Fruit fly (Drosophila melanogaster) whole organism, embryonic: ENCODE data around the gene CG7742.

ENCODE experiments used
- Atf-2 ChIP-seq: fragments of 200-800 bp; sonication (Bioruptor generic); optimal IDR thresholded peaks from 2 replicates; lab custom pipeline; 2016; ENCODE audit warnings: missing biosample characterization, missing genetic modification characterization
- CG10147 ChIP-seq: fragments of 200-800 bp; sonication (Bioruptor generic); optimal IDR thresholded peaks from 2 replicates; lab custom pipeline; 2019; ENCODE audit warnings: missing biosample characterization, mild to moderate bottlenecking, missing genetic modification characterization, moderate library complexity
- CG10565 ChIP-seq: fragments of 200-800 bp; sonication (Bioruptor generic); optimal IDR thresholded peaks from 3 replicates; lab custom pipeline; 2016; ENCODE audit warnings: missing biosample characterization, mild to moderate bottlenecking, missing genetic modification characterization
- CG12299 ChIP-seq: fragments of 200-800 bp; sonication (Bioruptor generic); optimal IDR thresholded peaks from 2 replicates; lab custom pipeline; 2018; ENCODE audit warnings: missing biosample characterization, mild to moderate bottlenecking, missing genetic modification characterization
- CG15073 ChIP-seq: fragments of 200-800 bp; sonication (Bioruptor generic); optimal IDR thresholded peaks from 2 replicates; lab custom pipeline; 2016; ENCODE audit warnings: missing biosample characterization, missing genetic modification characterization
- CG1602 ChIP-seq: fragments of 200-800 bp; sonication (Bioruptor generic); optimal IDR thresholded peaks from 3 replicates; lab custom pipeline; 2016; ENCODE audit warnings: missing biosample characterization, missing genetic modification characterization
- CG17328 ChIP-seq: fragments of 200-800 bp; sonication (Bioruptor generic); IDR thresholded peaks from 2 replicates; pipeline ENCODE4 v1.3.6; 2022; ENCODE audit warnings: missing biosample characterization, missing genetic modification characterization
- CG17568 ChIP-seq: fragments of 200-800 bp; sonication (Bioruptor generic); optimal IDR thresholded peaks from 2 replicates; lab custom pipeline; 2018; ENCODE audit warnings: missing biosample characterization, mild to moderate bottlenecking, missing genetic modification characterization, moderate library complexity
- CG18599 ChIP-seq: fragments of 200-800 bp; sonication (Bioruptor generic); optimal IDR thresholded peaks from 3 replicates; lab custom pipeline; 2017; ENCODE audit warnings: missing biosample characterization, missing genetic modification characterization, mild to moderate bottlenecking, moderate library complexity, missing genetic modification reagents
- CG18764 ChIP-seq: fragments of 200-800 bp; sonication (Bioruptor generic); optimal IDR thresholded peaks from 3 replicates; lab custom pipeline; 2016; ENCODE audit warnings: missing biosample characterization, missing genetic modification characterization
- CG2678 ChIP-seq: fragments of 200-800 bp; sonication (Bioruptor generic); optimal IDR thresholded peaks from 3 replicates; lab custom pipeline; 2019; ENCODE audit warnings: missing biosample characterization, mild to moderate bottlenecking, missing genetic modification characterization, moderate library complexity
- CG30431 ChIP-seq: fragments of 200-800 bp; sonication (Bioruptor generic); optimal IDR thresholded peaks from 2 replicates; lab custom pipeline; 2017; ENCODE audit warnings: missing biosample characterization, missing genetic modification characterization
- CG33557 ChIP-seq: fragments of 200-800 bp; sonication (Bioruptor generic); optimal IDR thresholded peaks from 2 replicates; lab custom pipeline; 2019; ENCODE audit warnings: missing biosample characterization, mild to moderate bottlenecking, missing genetic modification characterization, moderate library complexity
- CG3407 ChIP-seq: fragments of 200-800 bp; sonication (Bioruptor generic); optimal IDR thresholded peaks from 2 replicates; lab custom pipeline; 2018; ENCODE audit warnings: missing biosample characterization, mild to moderate bottlenecking, missing genetic modification characterization
- CG4282 ChIP-seq: fragments of 200-800 bp; sonication (Bioruptor generic); optimal IDR thresholded peaks from 2 replicates; lab custom pipeline; 2016; ENCODE audit warnings: missing biosample characterization, missing genetic modification characterization
- CG4730 ChIP-seq: fragments of 200-800 bp; sonication (Bioruptor generic); IDR thresholded peaks from 2 replicates; pipeline ENCODE4 v1.3.6; 2022; ENCODE audit warnings: missing biosample characterization, missing genetic modification characterization
- CG7745 ChIP-seq: fragments of 200-800 bp; sonication (Bioruptor generic); optimal IDR thresholded peaks from 2 replicates; lab custom pipeline; 2018; ENCODE audit warnings: missing biosample characterization, mild to moderate bottlenecking, missing genetic modification characterization, moderate library complexity
- CG9215 ChIP-seq: fragments of 200-800 bp; sonication (Bioruptor generic); IDR thresholded peaks from 2 replicates; pipeline ENCODE4 v1.3.6; 2022; ENCODE audit warnings: missing biosample characterization, missing genetic modification characterization
- CHES-1-like ChIP-seq: fragments of 200-800 bp; sonication (Bioruptor generic); optimal IDR thresholded peaks from 2 replicates; lab custom pipeline; 2016; ENCODE audit warnings: missing biosample characterization, missing genetic modification characterization
- D19B ChIP-seq: fragments of 200-800 bp; sonication (Bioruptor generic); optimal IDR thresholded peaks from 2 replicates; lab custom pipeline; 2017; ENCODE audit warnings: missing biosample characterization, mild to moderate bottlenecking, missing genetic modification characterization
- Dbx ChIP-seq: fragments of 200-800 bp; sonication (Bioruptor generic); IDR thresholded peaks from 3 replicates; pipeline ENCODE4 v1.3.6; 2022; ENCODE audit warnings: missing biosample characterization, missing genetic modification characterization
- Dp ChIP-seq: fragments of 200-800 bp; sonication (Bioruptor generic); optimal IDR thresholded peaks from 2 replicates; lab custom pipeline; 2018; ENCODE audit warnings: missing biosample characterization, mild to moderate bottlenecking, missing genetic modification characterization, moderate library complexity
- Drgx ChIP-seq: fragments of 200-800 bp; sonication (Bioruptor generic); IDR thresholded peaks from 2 replicates; pipeline ENCODE4 v1.3.6; 2022; ENCODE audit warnings: missing biosample characterization, missing genetic modification characterization
- E2f2 ChIP-seq: fragments of 200-800 bp; sonication (Bioruptor generic); IDR thresholded peaks from 2 replicates; pipeline ENCODE4 v1.3.6; 2022; ENCODE audit warnings: missing biosample characterization, missing genetic modification characterization
- Gsc ChIP-seq: fragments of 200-800 bp; sonication (Bioruptor generic); IDR thresholded peaks from 2 replicates; pipeline ENCODE4 v1.3.6; 2022; ENCODE audit warnings: missing biosample characterization, missing genetic modification characterization
- HLHmδ ChIP-seq: fragments of 200-800 bp; sonication (Bioruptor generic); optimal IDR thresholded peaks from 2 replicates; lab custom pipeline; 2018; ENCODE audit warnings: missing biosample characterization, mild to moderate bottlenecking, missing genetic modification characterization, moderate library complexity
- Hey ChIP-seq: fragments of 200-800 bp; sonication (Bioruptor generic); optimal IDR thresholded peaks from 3 replicates; lab custom pipeline; 2018; ENCODE audit warnings: missing biosample characterization, mild to moderate bottlenecking, missing genetic modification characterization
- Hr51 ChIP-seq, 2 experiments: fragments of 200-800 bp; sonication (Bioruptor generic); optimal IDR thresholded peaks; 2 replicates in 1 of 2; 3 replicates in 1 of 2; lab custom pipeline; 2016 to 2018; ENCODE audit warnings: missing biosample characterization in 2 of 2, missing genetic modification characterization in 2 of 2, mild to moderate bottlenecking in 1 of 2, moderate library complexity in 1 of 2
- Hsf ChIP-seq: fragments of 200-800 bp; sonication (Bioruptor generic); optimal IDR thresholded peaks from 3 replicates; lab custom pipeline; 2016; ENCODE audit warnings: missing biosample characterization, missing genetic modification characterization
- Lhr ChIP-seq: fragments of 200-800 bp; sonication (Bioruptor generic); optimal IDR thresholded peaks from 3 replicates; lab custom pipeline; 2017; ENCODE audit warnings: mild to moderate bottlenecking, missing biosample characterization, missing genetic modification reagents, missing genetic modification characterization
- Meics ChIP-seq: fragments of 200-800 bp; sonication (Bioruptor generic); optimal IDR thresholded peaks from 2 replicates; lab custom pipeline; 2017; ENCODE audit warnings: missing biosample characterization, mild to moderate bottlenecking, missing genetic modification characterization
- NK7.1 ChIP-seq: fragments of 200-800 bp; sonication (Bioruptor generic); optimal IDR thresholded peaks from 3 replicates; lab custom pipeline; 2016; ENCODE audit warnings: missing biosample characterization, missing genetic modification characterization
- Oaz ChIP-seq: fragments of 200-800 bp; sonication (Bioruptor generic); IDR thresholded peaks from 2 replicates; pipeline ENCODE4 v1.3.6; 2022; ENCODE audit warnings: missing biosample characterization, missing genetic modification characterization
- Rx ChIP-seq: fragments of 200-800 bp; sonication (Bioruptor generic); IDR thresholded peaks from 2 replicates; pipeline ENCODE4 v1.3.6; 2022; ENCODE audit warnings: missing biosample characterization, missing genetic modification characterization
- Side ChIP-seq: fragments of 200-800 bp; sonication (Bioruptor generic); optimal IDR thresholded peaks from 2 replicates; lab custom pipeline; 2016; ENCODE audit warnings: missing biosample characterization, missing genetic modification characterization
- az2 ChIP-seq: fragments of 200-800 bp; sonication (Bioruptor generic); optimal IDR thresholded peaks from 3 replicates; lab custom pipeline; 2016; ENCODE audit warnings: missing biosample characterization, missing genetic modification characterization
- dati ChIP-seq: fragments of 200-800 bp; sonication (Bioruptor generic); IDR thresholded peaks from 2 replicates; pipeline ENCODE4 v1.3.6; 2022; ENCODE audit warnings: missing biosample characterization, missing genetic modification characterization
- dysf ChIP-seq: fragments of 200-800 bp; sonication (Bioruptor generic); IDR thresholded peaks from 3 replicates; pipeline ENCODE4 v1.3.6; 2022; ENCODE audit warnings: missing biosample characterization, missing genetic modification characterization
- en ChIP-seq: fragments of 200-800 bp; sonication (Bioruptor generic); optimal IDR thresholded peaks from 2 replicates; lab custom pipeline; 2016; ENCODE audit warnings: missing biosample characterization, missing genetic modification characterization
- fd96Cb ChIP-seq: fragments of 200-800 bp; sonication (Bioruptor generic); optimal IDR thresholded peaks from 2 replicates; lab custom pipeline; 2018; ENCODE audit warnings: missing biosample characterization, mild to moderate bottlenecking, missing genetic modification characterization, moderate library complexity
- gce ChIP-seq: fragments of 200-800 bp; sonication (Bioruptor generic); IDR thresholded peaks from 3 replicates; pipeline ENCODE4 v1.3.6; 2022; ENCODE audit warnings: missing biosample characterization, missing genetic modification characterization
- grn ChIP-seq: fragments of 200-800 bp; sonication (Bioruptor generic); optimal IDR thresholded peaks from 3 replicates; lab custom pipeline; 2017; ENCODE audit warnings: missing biosample characterization, missing genetic modification characterization
- gro ChIP-seq: fragments of 200-800 bp; sonication (Bioruptor generic); optimal IDR thresholded peaks from 2 replicates; lab custom pipeline; 2016; ENCODE audit warnings: missing biosample characterization, missing genetic modification characterization
- kni ChIP-seq: fragments of 200-800 bp; sonication (Bioruptor generic); optimal IDR thresholded peaks from 3 replicates; lab custom pipeline; 2017; ENCODE audit warnings: mild to moderate bottlenecking, missing biosample characterization, missing genetic modification reagents, missing genetic modification characterization
- lab ChIP-seq: fragments of 200-800 bp; sonication (Bioruptor generic); optimal IDR thresholded peaks from 3 replicates; lab custom pipeline; 2017; ENCODE audit warnings: missing biosample characterization, missing genetic modification characterization, mild to moderate bottlenecking, moderate library complexity, missing genetic modification reagents
- lbe ChIP-seq: fragments of 200-800 bp; sonication (Bioruptor generic); optimal IDR thresholded peaks from 2 replicates; lab custom pipeline; 2016; ENCODE audit warnings: missing biosample characterization, mild to moderate bottlenecking, missing genetic modification characterization
- mirr ChIP-seq: fragments of 200-800 bp; sonication (Bioruptor generic); optimal IDR thresholded peaks from 3 replicates; lab custom pipeline; 2018; ENCODE audit warnings: missing biosample characterization, mild to moderate bottlenecking, missing genetic modification characterization
- peb ChIP-seq: fragments of 200-800 bp; sonication (Bioruptor generic); IDR thresholded peaks from 2 replicates; pipeline ENCODE4 v1.3.6; 2022; ENCODE audit warnings: missing biosample characterization, missing genetic modification characterization
- pnt ChIP-seq: fragments of 200-800 bp; sonication (Bioruptor generic); optimal IDR thresholded peaks from 3 replicates; lab custom pipeline; 2016; ENCODE audit warnings: missing biosample characterization, missing genetic modification characterization
- run ChIP-seq: fragments of 200-800 bp; sonication (Bioruptor generic); optimal IDR thresholded peaks from 3 replicates; lab custom pipeline; 2018; ENCODE audit warnings: missing biosample characterization, mild to moderate bottlenecking, missing genetic modification characterization
- toy ChIP-seq: fragments of 200-800 bp; sonication (Bioruptor generic); IDR thresholded peaks from 2 replicates; pipeline ENCODE4 v1.3.6; 2022; ENCODE audit warnings: missing biosample characterization, missing genetic modification characterization

The CG7742 gene

DNA sequence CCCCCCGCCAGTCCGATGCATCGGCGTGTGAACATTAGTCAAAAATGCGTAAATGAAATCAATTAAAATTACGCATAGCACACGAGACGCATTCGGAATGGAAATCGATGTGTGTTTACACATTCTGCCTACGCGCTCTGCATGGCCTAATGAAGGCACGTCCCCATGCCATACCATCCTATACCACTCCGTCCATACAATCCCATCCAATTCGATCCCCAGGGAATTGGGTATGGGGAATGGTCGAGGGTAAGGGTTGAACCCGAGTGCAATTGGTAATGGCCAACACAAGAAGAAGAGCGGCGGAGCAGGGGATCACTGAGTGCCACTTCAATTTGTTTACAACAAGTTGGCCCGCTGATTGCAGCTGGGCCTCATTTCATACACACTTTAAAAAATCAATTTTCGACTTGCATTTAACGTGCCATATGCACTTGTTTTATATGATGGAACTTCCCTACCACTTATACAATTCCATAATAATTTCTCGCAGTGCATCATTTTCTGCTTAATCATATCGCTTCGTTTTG, 30.5 kb upstream of the CG7742 start (continued):
- TF ChIP-seq kni (GFP tag; lab: Kevin White, UChicago) (peak; percentile 92), Drgx (GFP tag; lab: Robert Waterston, UW) (0 out of 2 replicates have a peak, but pooled peaks have one; percentile 16), Hey (tag; lab: Kevin White, UChicago) (no peak), pnt (GFP tag; lab: Kevin White, UChicago) (peak; percentile 54), CG7745 (tag; lab: Kevin White, UChicago) (no peak), CG33557 (GFP tag; lab: Kevin White, UChicago) (no peak), Dp (GFP tag; lab: Kevin White, UChicago) (no peak), Lhr (GFP tag; lab: Kevin White, UChicago) (peak; percentile 31), E2f2 (GFP tag; lab: Robert Waterston, UW) (no peak), NK7.1 (GFP tag; lab: Kevin White, UChicago) (no peak), run (tag; lab: Kevin White, UChicago) (no peak), grn (GFP tag; lab: Kevin White, UChicago) (no peak), CG17328 (GFP tag; lab: Robert Waterston, UW) (peak; percentile 68), CG4730 (GFP tag; lab: Robert Waterston, UW) (no peak), CG3407 (peak; percentile 9), CG10565 (GFP tag; lab: Kevin White, UChicago) (no peak), CG15073 (GFP tag; lab: Kevin White, UChicago) (no peak), CG4282 (GFP tag; lab: Kevin White, UChicago) (peak; percentile 2), D19B (GFP tag; lab: Kevin White, UChicago) (no peak), CG17568 (no peak), CG2678 (tag; lab: Kevin White, UChicago) (peak; percentile 40), Hr51 (GFP tag; optimal IDR thresholded peaks at IDR 0.05; lab: Kevin White, UChicago) (peak in 1 of 2 experiments; percentile 15), CG10147 (GFP tag; lab: Kevin White, UChicago) (no peak), Meics (GFP tag; lab: Kevin White, UChicago) (no peak), CG1602 (GFP tag; lab: Kevin White, UChicago) (peak; percentile 25), CG12299 (tag; lab: Kevin White, UChicago) (no peak), HLHmδ (GFP tag; lab: Kevin White, UChicago) (no peak), Oaz (GFP tag; lab: Robert Waterston, UW) (no peak), CG18599 (GFP tag; lab: Kevin White, UChicago) (no peak), Hsf (GFP tag; lab: Kevin White, UChicago) (no peak), Side (GFP tag; lab: Kevin White, UChicago) (no peak), CG18764 (GFP tag; lab: Kevin White, UChicago) (no peak), Atf-2 (GFP tag; lab: Kevin White, UChicago) (no peak), Gsc (GFP tag; lab: Robert Waterston, UW) (no peak; the same call in 1 of the 2 replicates), lbe (GFP tag; lab: Kevin White, UChicago) (no peak), CG30431 (peak; percentile 7), gro (GFP tag; lab: Kevin White, UChicago) (no peak), az2 (GFP tag; lab: Kevin White, UChicago) (peak; percentile 38), mirr (GFP tag; lab: Kevin White, UChicago) (no peak), en (GFP tag; lab: Kevin White, UChicago) (peak; percentile 3), Dbx (no peak), dysf (GFP tag; lab: Robert Waterston, UW) (no peak; the same call in 2 of the 3 replicates), fd96Cb (tag; lab: Kevin White, UChicago) (peak; percentile 36), CHES-1-like (GFP tag; lab: Kevin White, UChicago) (no peak), peb (GFP tag; lab: Robert Waterston, UW) (no peak), toy (no peak), dati (GFP tag; lab: Robert Waterston, UW) (no peak), lab (GFP tag; lab: Kevin White, UChicago) (peak; percentile 13), Rx (no peak), gce (GFP tag; lab: Robert Waterston, UW) (0 out of 3 replicates have a peak, but pooled peaks have one; percentile 47), CG9215 (GFP tag; lab: Robert Waterston, UW) (no peak)
